Fruit fly (Drosophila melanogaster) whole organism, wandering third instar larva: ENCODE results near the gene Hr38.

Experiments
- Dif ChIP-seq: fragments of 200-275, 200-300 bp; sonication (Bioruptor generic); optimal IDR thresholded peaks from 2 replicates; lab custom pipeline; 2018; ENCODE audit warnings: missing biosample characterization, missing genetic modification characterization; ENCODE audit not compliant: partially characterized antibody
- Jra ChIP-seq: sonication (Bioruptor generic); optimal IDR thresholded peaks from 2 replicates; lab custom pipeline; 2016; ENCODE audit warnings: missing biosample characterization, missing genetic modification characterization
- Myc ChIP-seq: fragments of >200 bp; optimal IDR thresholded peaks from 2 replicates; lab custom pipeline; 2017
- br ChIP-seq: fragments of 200-800 bp; sonication (Bioruptor generic); optimal IDR thresholded peaks from 2 replicates; lab custom pipeline; 2016; ENCODE audit warnings: missing biosample characterization, missing genetic modification characterization
- dl ChIP-seq, 2 experiments: fragments of 175-275, 200-275 bp in 1 of 2; fragments of 200-275 bp in 1 of 2; sonication (Bioruptor generic); optimal IDR thresholded peaks; lab custom pipeline; 2018; ENCODE audit warnings: mild to moderate bottlenecking in 2 of 2, missing biosample characterization in 2 of 2, missing genetic modification characterization in 2 of 2, moderate library complexity in 2 of 2; ENCODE audit not compliant: partially characterized antibody in 2 of 2, insufficient read depth in 1 of 2
- dmrt93B ChIP-seq: fragments of 200-800 bp; sonication (Bioruptor generic); optimal IDR thresholded peaks from 2 replicates; lab custom pipeline; 2018; ENCODE audit warnings: missing biosample characterization, mild to moderate bottlenecking, missing genetic modification characterization
- dsf ChIP-seq: sonication (Bioruptor generic); optimal IDR thresholded peaks from 2 replicates; lab custom pipeline; 2016; ENCODE audit warnings: missing biosample characterization, missing genetic modification characterization, borderline replicate concordance
- foxo ChIP-seq, 2 experiments: fragments of 200-800 bp; sonication (Bioruptor generic); optimal IDR thresholded peaks; 2 replicates in 1 of 2; 3 replicates in 1 of 2; lab custom pipeline; 2016 to 2017; ENCODE audit warnings: missing biosample characterization in 2 of 2, missing genetic modification characterization in 2 of 2
- lola ChIP-seq: fragments of >200 bp; optimal IDR thresholded peaks from 2 replicates; lab custom pipeline; 2017; ENCODE audit warnings: missing biosample characterization, missing genetic modification characterization
- psq ChIP-seq: fragments of 200-800 bp; sonication (Bioruptor generic); optimal IDR thresholded peaks from 3 replicates; lab custom pipeline; 2017; ENCODE audit warnings: missing biosample characterization, mild to moderate bottlenecking, missing genetic modification characterization, moderate library complexity
- rgr ChIP-seq: fragments of 200-800 bp; sonication (Bioruptor generic); optimal IDR thresholded peaks from 3 replicates; lab custom pipeline; 2016; ENCODE audit warnings: missing biosample characterization, mild to moderate bottlenecking, missing genetic modification characterization
- sv ChIP-seq: fragments of 200-800 bp; sonication (Bioruptor generic); optimal IDR thresholded peaks from 3 replicates; lab custom pipeline; 2016; ENCODE audit warnings: missing biosample characterization, missing genetic modification characterization
- usp ChIP-seq: fragments of >200 bp; optimal IDR thresholded peaks from 2 replicates; lab custom pipeline; 2017; ENCODE audit warnings: missing biosample characterization, missing genetic modification characterization
- woc ChIP-seq: sonication (Bioruptor generic); optimal IDR thresholded peaks from 2 replicates; lab custom pipeline; 2016; ENCODE audit warnings: missing biosample characterization, mild to moderate bottlenecking, missing genetic modification characterization

DNA sequence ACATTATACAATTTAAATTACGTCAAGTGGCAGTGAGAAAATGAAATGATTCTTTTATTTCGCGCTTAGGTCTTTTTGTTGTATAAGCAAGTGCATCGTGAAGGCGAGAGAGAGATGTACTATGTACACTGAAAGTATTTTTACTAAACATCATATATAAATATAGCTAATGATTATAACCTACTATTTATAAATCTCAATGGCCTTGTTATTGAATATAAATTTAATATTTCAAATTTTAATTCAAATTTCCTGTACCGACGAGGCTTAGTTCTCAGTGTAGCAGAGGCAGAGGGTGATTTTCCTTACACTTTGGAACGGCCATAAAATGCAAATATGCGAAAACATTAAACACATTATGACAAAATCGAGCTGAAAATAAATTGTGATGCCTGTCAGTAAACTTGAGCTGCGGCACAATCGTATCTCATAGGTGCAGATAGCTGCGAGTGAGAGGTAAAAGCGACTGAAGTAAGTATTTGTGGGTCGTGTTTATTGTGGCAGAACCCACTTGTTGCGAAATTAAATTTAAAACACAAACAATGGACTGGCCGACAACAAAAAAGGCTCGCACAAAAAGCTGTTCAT lies 47.7 kb upstream of the Hr38 start:
- TF ChIP-seq br (GFP tag; lab: Kevin White, UChicago) (peak; percentile 27), dmrt93B (GFP tag; lab: Kevin White, UChicago) (peak; percentile 59), dsf (GFP tag; lab: Kevin White, UChicago) (peak; percentile 49), usp (GFP tag; lab: Kevin White, UChicago) (no peak), Dif (GFP tag; lab: Kevin White, UChicago) (no peak), foxo (GFP tag; optimal IDR thresholded peaks at IDR 0.05; lab: Kevin White, UChicago) (peak in 1 of 2 experiments; percentile 89), woc (GFP tag; lab: Kevin White, UChicago) (peak; percentile 40), sv (GFP tag; lab: Kevin White, UChicago) (peak; percentile 33), Myc (lab: Kevin White, UChicago) (no peak), Jra (GFP tag; lab: Kevin White, UChicago) (peak; percentile 46), lola (GFP tag; lab: Kevin White, UChicago) (no peak), rgr (peak; percentile 91), psq (GFP tag; lab: Kevin White, UChicago) (peak; percentile 86), dl (GFP tag; optimal IDR thresholded peaks at IDR 0.05; lab: Kevin White, UChicago; ENCODE audit: insufficient read depth in 1 of 2, partially characterized antibody in 2 of 2) (no peak)
